Fruit fly (Drosophila melanogaster) whole organism, pupa: ENCODE measurements around the gene Ost48.

Experiments used
- CG12605 ChIP-seq: fragments of 200-800 bp; sonication (Bioruptor generic); IDR thresholded peaks from 2 replicates; pipeline ENCODE4 v1.3.6; 2022; ENCODE audit warnings: missing biosample characterization, missing genetic modification characterization
- CG15710 ChIP-seq: fragments of 200-800 bp; sonication (Bioruptor generic); optimal IDR thresholded peaks from 2 replicates; lab custom pipeline; 2018; ENCODE audit warnings: missing biosample characterization, mild to moderate bottlenecking, missing genetic modification characterization, moderate library complexity
- CG17806 ChIP-seq: fragments of 200-800 bp; sonication (Bioruptor generic); optimal IDR thresholded peaks from 2 replicates; lab custom pipeline; 2018; ENCODE audit warnings: missing biosample characterization, mild to moderate bottlenecking, missing genetic modification characterization, moderate library complexity
- CG34367 ChIP-seq: fragments of 200-800 bp; sonication (Bioruptor generic); optimal IDR thresholded peaks from 2 replicates; lab custom pipeline; 2018; ENCODE audit warnings: missing biosample characterization, mild to moderate bottlenecking, missing genetic modification characterization
- Pif1A ChIP-seq: fragments of 200-800 bp; sonication (Bioruptor generic); optimal IDR thresholded peaks from 3 replicates; lab custom pipeline; 2016; ENCODE audit warnings: missing biosample characterization, missing genetic modification characterization
- rn ChIP-seq: fragments of 200-800 bp; sonication (Bioruptor generic); IDR thresholded peaks from 2 replicates; pipeline ENCODE4 v1.3.6; 2022; ENCODE audit warnings: missing biosample characterization, missing genetic modification characterization

dm6 chrX:9133577-9134240 lies 24.6 kb downstream of the Ost48 start:
- TF ChIP-seq rn = no peak
- no peak for TF ChIP-seq CG34367 (tag; lab: Kevin White, UChicago)
- TF ChIP-seq Pif1A (GFP tag; lab: Kevin White, UChicago) = no peak
- no peak for TF ChIP-seq CG12605
- TF ChIP-seq CG17806 (tag; lab: Kevin White, UChicago) = no peak
- no peak for TF ChIP-seq CG15710 (tag; lab: Kevin White, UChicago)
